Worm (Caenorhabditis elegans) whole organism, young adult: ENCODE measurements around the gene T19D12.9.

Experiments used
- F55B11.4 ChIP-seq: sonication (generic microtip); optimal IDR thresholded peaks from 2 replicates; lab custom pipeline; 2016; ENCODE audit warnings: missing compliant biosample characterization, missing genetic modification characterization, borderline replicate concordance; ENCODE audit not compliant: insufficient read depth
- F57A8.1 ChIP-seq: fragments of 200-800 bp; sonication (Bioruptor generic); optimal IDR thresholded peaks from 2 replicates; lab custom pipeline; 2018; ENCODE audit warnings: mild to moderate bottlenecking, missing genetic modification characterization, moderate library complexity, missing compliant biosample characterization
- K11D2.4 ChIP-seq: fragments of 200-800 bp; sonication (Bioruptor generic); IDR thresholded peaks from 2 replicates; pipeline ENCODE4 v1.3.6; 2022; ENCODE audit warnings: missing genetic modification reagents, missing genetic modification characterization, missing compliant biosample characterization
- K12H6.12 ChIP-seq: fragments of 200-800 bp; sonication (Bioruptor generic); optimal IDR thresholded peaks from 2 replicates; lab custom pipeline; 2018; ENCODE audit warnings: mild to moderate bottlenecking, missing genetic modification characterization, missing compliant biosample characterization
- T07F8.4 ChIP-seq: sonication (generic microtip); optimal IDR thresholded peaks from 2 replicates; lab custom pipeline; 2016; ENCODE audit warnings: mild to moderate bottlenecking, missing genetic modification characterization, moderate library complexity, missing compliant biosample characterization
- Y53F4B.3 ChIP-seq: fragments of 200-800 bp; sonication (Bioruptor generic); IDR thresholded peaks from 2 replicates; pipeline ENCODE4 v1.3.6; 2022; ENCODE audit warnings: missing genetic modification reagents, missing genetic modification characterization, missing compliant biosample characterization
- Y95B8A.8 ChIP-seq: fragments of 200-800 bp; sonication (Bioruptor generic); IDR thresholded peaks from 2 replicates; pipeline ENCODE4 v1.3.6; 2022; ENCODE audit warnings: missing genetic modification reagents, missing genetic modification characterization, missing compliant biosample characterization
- aptf-3 ChIP-seq: fragments of 200-800 bp; sonication (Bioruptor generic); IDR thresholded peaks from 2 replicates; pipeline ENCODE4 v1.3.6; 2022; ENCODE audit warnings: missing genetic modification characterization, missing compliant biosample characterization
- atf-7 ChIP-seq: sonication (generic microtip); optimal IDR thresholded peaks from 2 replicates; lab custom pipeline; 2017; ENCODE audit warnings: mild to moderate bottlenecking, missing genetic modification characterization, missing compliant biosample characterization
- attf-5 ChIP-seq: fragments of 200-800 bp; sonication (Bioruptor generic); optimal IDR thresholded peaks from 2 replicates; lab custom pipeline; 2018; ENCODE audit warnings: mild to moderate bottlenecking, missing genetic modification characterization, missing compliant biosample characterization
- bed-2 ChIP-seq: fragments of 200-800 bp; sonication (Bioruptor generic); IDR thresholded peaks from 2 replicates; pipeline ENCODE4 v1.3.6; 2022; ENCODE audit warnings: missing genetic modification reagents, missing genetic modification characterization, missing compliant biosample characterization
- ccch-3 ChIP-seq: fragments of 200-800 bp; sonication (Bioruptor generic); optimal IDR thresholded peaks from 2 replicates; lab custom pipeline; 2018; ENCODE audit warnings: mild to moderate bottlenecking, missing genetic modification characterization, missing compliant biosample characterization
- ceh-91 ChIP-seq: fragments of 200-800 bp; sonication (Bioruptor generic); IDR thresholded peaks from 2 replicates; pipeline ENCODE4 v1.3.6; 2022; ENCODE audit warnings: missing genetic modification reagents, missing genetic modification characterization, missing compliant biosample characterization
- die-1 ChIP-seq: sonication (generic microtip); optimal IDR thresholded peaks from 2 replicates; lab custom pipeline; 2016; ENCODE audit warnings: missing genotype, mild to moderate bottlenecking, missing genetic modification characterization, missing compliant biosample characterization
- dox-1 ChIP-seq: fragments of 200-800 bp; sonication (Bioruptor generic); IDR thresholded peaks from 2 replicates; pipeline ENCODE4 v1.3.6; 2022; ENCODE audit warnings: missing genetic modification reagents, missing genetic modification characterization, missing compliant biosample characterization
- dpff-1 ChIP-seq: sonication (generic microtip); optimal IDR thresholded peaks from 2 replicates; lab custom pipeline; 2017; ENCODE audit warnings: mild to moderate bottlenecking, missing genetic modification characterization, missing compliant biosample characterization
- dpl-1 ChIP-seq: fragments of 150-350 bp; optimal IDR thresholded peaks from 2 replicates; lab custom pipeline; 2014; ENCODE audit warnings: missing biosample characterization, missing genetic modification reagents, missing genetic modification characterization
- efl-1 ChIP-seq: fragments of 150-350 bp; optimal IDR thresholded peaks from 2 replicates; lab custom pipeline; 2014; ENCODE audit warnings: missing biosample characterization, missing genetic modification reagents, missing genetic modification characterization
- egl-18 ChIP-seq: fragments of 200-800 bp; sonication (Bioruptor generic); IDR thresholded peaks from 2 replicates; pipeline ENCODE4 v1.3.6; 2022; ENCODE audit warnings: missing genetic modification reagents, missing genetic modification characterization, missing compliant biosample characterization
- egrh-3 ChIP-seq: fragments of 200-800 bp; sonication (Bioruptor generic); IDR thresholded peaks from 2 replicates; pipeline ENCODE4 v1.3.6; 2022; ENCODE audit warnings: missing genetic modification reagents, missing genetic modification characterization, missing compliant biosample characterization
- ekl-4 ChIP-seq: fragments of 200-800 bp; sonication (Bioruptor generic); IDR thresholded peaks from 2 replicates; pipeline ENCODE4 v1.3.6; 2022; ENCODE audit warnings: missing genetic modification reagents, missing genetic modification characterization, missing compliant biosample characterization
- ets-4 ChIP-seq: fragments of 200-800 bp; sonication (Bioruptor generic); optimal IDR thresholded peaks from 2 replicates; lab custom pipeline; 2018; ENCODE audit warnings: mild to moderate bottlenecking, missing genetic modification characterization, missing compliant biosample characterization
- gei-17 ChIP-seq: fragments of 200-800 bp; sonication (Bioruptor generic); optimal IDR thresholded peaks from 2 replicates; lab custom pipeline; 2018; ENCODE audit warnings: mild to moderate bottlenecking, missing genetic modification characterization, missing compliant biosample characterization
- hlh-12 ChIP-seq: sonication (generic microtip); optimal IDR thresholded peaks from 2 replicates; lab custom pipeline; 2016; ENCODE audit warnings: missing genetic modification characterization, missing compliant biosample characterization
- hmg-1.2 ChIP-seq: fragments of 200-800 bp; sonication (Bioruptor generic); IDR thresholded peaks from 2 replicates; pipeline ENCODE4 v1.3.6; 2022; ENCODE audit warnings: missing genetic modification reagents, missing genetic modification characterization, missing compliant biosample characterization
- hmg-20 ChIP-seq: fragments of 200-800 bp; sonication (Bioruptor generic); IDR thresholded peaks from 2 replicates; pipeline ENCODE4 v1.3.6; 2022; ENCODE audit warnings: missing genetic modification reagents, missing genetic modification characterization, missing compliant biosample characterization
- lin-54 ChIP-seq: fragments of 200-800 bp; sonication (Bioruptor generic); optimal IDR thresholded peaks from 2 replicates; lab custom pipeline; 2018; ENCODE audit warnings: mild to moderate bottlenecking, missing genetic modification characterization, missing compliant biosample characterization
- madf-3 ChIP-seq: fragments of 200-800 bp; sonication (Bioruptor generic); IDR thresholded peaks from 2 replicates; pipeline ENCODE4 v1.3.6; 2022; ENCODE audit warnings: missing genetic modification reagents, missing genetic modification characterization, missing compliant biosample characterization
- madf-6 ChIP-seq: fragments of 200-800 bp; sonication (Bioruptor generic); IDR thresholded peaks from 2 replicates; pipeline ENCODE4 v1.3.6; 2022; ENCODE audit warnings: missing genetic modification reagents, missing genetic modification characterization, missing compliant biosample characterization
- mes-4 ChIP-seq: sonication (generic microtip); optimal IDR thresholded peaks from 2 replicates; lab custom pipeline; 2016; ENCODE audit warnings: missing genotype, missing genetic modification characterization, missing compliant biosample characterization
- nhr-80 ChIP-seq: sonication (generic microtip); optimal IDR thresholded peaks from 2 replicates; lab custom pipeline; 2016; ENCODE audit warnings: missing genetic modification characterization, missing compliant biosample characterization
- pha-4 ChIP-seq: fragments of 150-350 bp; sonication (generic microtip); optimal IDR thresholded peaks from 2 replicates; lab custom pipeline; 2014; ENCODE audit warnings: missing biosample characterization, missing genetic modification reagents, missing genetic modification characterization
- rec-8 ChIP-seq, 2 experiments: sonication (generic microtip); optimal IDR thresholded peaks; 2 replicates each; lab custom pipeline; 2016; ENCODE audit warnings: mild to moderate bottlenecking in 2 of 2, missing genetic modification characterization in 2 of 2, missing genetic modification reagents in 2 of 2, missing genotype in 2 of 2, missing biosample characterization in 1 of 2, missing compliant biosample characterization in 1 of 2, moderate library complexity in 1 of 2
- snpc-1.3 ChIP-seq: sonication (generic microtip); optimal IDR thresholded peaks from 2 replicates; lab custom pipeline; 2017; ENCODE audit warnings: missing genetic modification characterization, mild to moderate bottlenecking, missing compliant biosample characterization, antibody characterized with exemption, moderate library complexity, missing genotype, missing genetic modification reagents; ENCODE audit not compliant: insufficient read depth
- tlf-1 ChIP-seq: fragments of 200-800 bp; sonication (Bioruptor generic); optimal IDR thresholded peaks from 2 replicates; lab custom pipeline; 2018; ENCODE audit warnings: mild to moderate bottlenecking, missing genetic modification characterization, missing compliant biosample characterization
- ztf-22 ChIP-seq: fragments of 200-800 bp; sonication (Bioruptor generic); optimal IDR thresholded peaks from 2 replicates; lab custom pipeline; 2018; ENCODE audit warnings: mild to moderate bottlenecking, missing genetic modification characterization, moderate library complexity, missing compliant biosample characterization
- ztf-25 ChIP-seq: fragments of 200-800 bp; sonication (Bioruptor generic); IDR thresholded peaks from 2 replicates; pipeline ENCODE4 v1.3.6; 2022; ENCODE audit warnings: missing genetic modification reagents, missing genetic modification characterization, missing compliant biosample characterization

T19D12.9 gene

ce11 chrII:6621886-6622285, 32.3 kb downstream of the T19D12.9 start, which contains the start of gene F54H5.3:
Gene F54H5.3, plus strand, starts transcription at chrII:6622186.
- TF ChIP-seq hmg-20 (no peak), efl-1 (no peak)

ce11 chrII:6619007-6619406, 35.2 kb downstream of the T19D12.9 start:
- TF ChIP-seq pha-4 (tag; lab: Kevin White, UChicago) (no peak), hmg-1.2 (peak; percentile 60; the same call in 1 of the 2 replicates)

- TF ChIP-seq snpc-1.3 (tag; lab: Kevin White, UChicago) (no peak), hmg-1.2 (no peak), ekl-4 (GFP tag; lab: Robert Waterston, UW) (no peak), aptf-3 (GFP tag; lab: Robert Waterston, UW) (no peak), hlh-12 (tag; lab: Kevin White, UChicago) (no peak), egrh-3 (GFP tag; lab: Robert Waterston, UW) (no peak), ztf-25 (GFP tag; lab: Robert Waterston, UW) (no peak), gei-17 (GFP tag; lab: Kevin White, UChicago) (no peak), ccch-3 (no peak), K11D2.4 (no peak), ceh-91 (GFP tag; lab: Robert Waterston, UW) (no peak), F57A8.1 (GFP tag; lab: Kevin White, UChicago) (no peak), attf-5 (GFP tag; lab: Kevin White, UChicago) (no peak), bed-2 (GFP tag; lab: Robert Waterston, UW) (no peak), efl-1 (no peak), T07F8.4 (tag; lab: Kevin White, UChicago) (no peak), die-1 (no peak), lin-54 (GFP tag; lab: Kevin White, UChicago) (no peak), Y95B8A.8 (GFP tag; lab: Robert Waterston, UW) (no peak)
Observed at ce11 chrII:6616770-6617169, 37.4 kb downstream of the T19D12.9 start, which contains the start of gene klf-3. Gene klf-3, plus strand, starts transcription at chrII:6616878.

- TF ChIP-seq nhr-80 (tag; lab: Kevin White, UChicago) (peak; percentile 56), tlf-1 (no peak)
- TF ChIP-seq, all 124 proteins: peak for 1
Observed at ce11 chrII:6616135-6616534, 38.0 kb downstream of the T19D12.9 start.

ce11 chrII:6615232-6616029, 38.8 kb downstream of the T19D12.9 start:
- TF ChIP-seq dpl-1 (no peak), ets-4 (peak; percentile 34), F57A8.1 (GFP tag; lab: Kevin White, UChicago) (no peak), rec-8 (tag; optimal IDR thresholded peaks at IDR 0.05; lab: Kevin White, UChicago) (no peak), Y53F4B.3 (GFP tag; lab: Robert Waterston, UW) (no peak), dox-1 (GFP tag; lab: Robert Waterston, UW) (peak; percentile 59), madf-6 (no peak), K12H6.12 (tag; lab: Kevin White, UChicago) (no peak), nhr-80 (tag; lab: Kevin White, UChicago) (peak; percentile 94), mes-4 (tag; lab: Kevin White, UChicago) (no peak), ztf-22 (GFP tag; lab: Kevin White, UChicago) (no peak), atf-7 (tag; lab: Kevin White, UChicago) (peak; percentile 38), egl-18 (GFP tag; lab: Robert Waterston, UW) (no peak), madf-3 (GFP tag; lab: Robert Waterston, UW) (no peak), F55B11.4 (tag; lab: Kevin White, UChicago) (no peak), Y95B8A.8 (GFP tag; lab: Robert Waterston, UW) (no peak), dpff-1 (tag; lab: Kevin White, UChicago) (no peak)
